Fruit fly (Drosophila melanogaster): ENCODE measurements around the gene Rlip.

The Rlip gene

dm6 chr3R:21001123-21001522, 16.4 kb upstream of the Rlip start:
- TF ChIP-seq Hr78 (GFP tag; optimal IDR thresholded peaks at IDR 0.05) (peak in 1 of 2 experiments; percentile 78), CG31365 (tag; optimal IDR thresholded peaks at IDR 0.05) (no peak), Side (GFP tag; optimal IDR thresholded peaks at IDR 0.05) (no peak), CG4282 (GFP tag; optimal IDR thresholded peaks at IDR 0.05) (no peak), CG7372 (GFP tag; IDR thresholded peaks at IDR 0.05) (no peak), tgo (GFP tag; IDR thresholded peaks at IDR 0.05) (no peak), CG14014 (GFP tag; IDR thresholded peaks at IDR 0.05) (no peak), CG3995 (GFP tag; optimal IDR thresholded peaks at IDR 0.05) (peak; percentile 48), ken (GFP tag; IDR thresholded peaks at IDR 0.05) (no peak), ATbp (GFP tag; optimal IDR thresholded peaks at IDR 0.05) (peak; percentile 3), CG14441 (GFP tag; IDR thresholded peaks at IDR 0.05) (no peak), CG16863 (GFP tag; optimal IDR thresholded peaks at IDR 0.05) (no peak), CG7963 (GFP tag; IDR thresholded peaks at IDR 0.05; ENCODE audit: partially characterized antibody) (no peak), Hmr (GFP tag; optimal IDR thresholded peaks at IDR 0.05) (no peak), salm (tag; optimal IDR thresholded peaks at IDR 0.05) (no peak), fd102C (GFP tag; optimal IDR thresholded peaks at IDR 0.05) (no peak), CG15514 (GFP tag; optimal IDR thresholded peaks at IDR 0.05) (no peak), pros (GFP tag; optimal IDR thresholded peaks at IDR 0.05) (no peak), hkb (optimal IDR thresholded peaks at IDR 0.05) (no peak), hkb (GFP tag; IDR thresholded peaks at IDR 0.05) (no peak), fru (optimal IDR thresholded peaks at IDR 0.05) (no peak), Drgx (GFP tag; IDR thresholded peaks at IDR 0.05) (no peak), CG6813 (GFP tag; optimal IDR thresholded peaks at IDR 0.05) (no peak), nau (GFP tag; optimal IDR thresholded peaks at IDR 0.05) (no peak), ro (GFP tag; IDR thresholded peaks at IDR 0.05) (no peak), Six4 (GFP tag; optimal IDR thresholded peaks at IDR 0.05) (no peak), CG17328 (GFP tag; IDR thresholded peaks at IDR 0.05) (no peak), tup (GFP tag; optimal IDR thresholded peaks at IDR 0.05) (no peak), CG1233 (GFP tag; optimal IDR thresholded peaks at IDR 0.05) (peak; percentile 34), zf30C (GFP tag; optimal IDR thresholded peaks at IDR 0.05) (no peak), Spps (tag; optimal IDR thresholded peaks at IDR 0.05) (no peak), CG2129 (GFP tag; IDR thresholded peaks at IDR 0.05; ENCODE audit: partially characterized antibody) (no peak), chn (GFP tag; optimal IDR thresholded peaks at IDR 0.05) (no peak), CG10321 (GFP tag; IDR thresholded peaks at IDR 0.05) (no peak), CG16779 (GFP tag; IDR thresholded peaks at IDR 0.05) (no peak), vvl (GFP tag; IDR thresholded peaks at IDR 0.05) (no peak), CG2712 (tag; optimal IDR thresholded peaks at IDR 0.05) (no peak), CG13775 (GFP tag; optimal IDR thresholded peaks at IDR 0.05) (no peak), CG9817 (tag; optimal IDR thresholded peaks at IDR 0.05) (no peak), CG2202 (tag; optimal IDR thresholded peaks at IDR 0.05) (peak; percentile 27), zen (tag; optimal IDR thresholded peaks at IDR 0.05) (no peak), mld (GFP tag; IDR thresholded peaks at IDR 0.05; ENCODE audit: partially characterized antibody) (no peak), Camta (GFP tag; optimal IDR thresholded peaks at IDR 0.05) (no peak), shn (GFP tag; optimal IDR thresholded peaks at IDR 0.05) (no peak), h (optimal IDR thresholded peaks at IDR 0.05) (no peak), maf-S (GFP tag; optimal IDR thresholded peaks at IDR 0.05) (no peak), ind (GFP tag; optimal IDR thresholded peaks at IDR 0.05) (no peak), CG5245 (GFP tag; optimal IDR thresholded peaks at IDR 0.05) (no peak), kah (GFP tag; optimal IDR thresholded peaks at IDR 0.05) (no peak), dimm (GFP tag; IDR thresholded peaks at IDR 0.05) (no peak), Doc3 (GFP tag; IDR thresholded peaks at IDR 0.05; ENCODE audit: partially characterized antibody) (no peak), lbe (GFP tag; optimal IDR thresholded peaks at IDR 0.05) (no peak), Mes4 (GFP tag; optimal IDR thresholded peaks at IDR 0.05) (no peak)
